Fruit fly (Drosophila melanogaster) Kc167 (cell line): ENCODE data around the gene CG10598.

ENCODE experiments used
- Sin3A ChIP-seq: fragments of >200 bp; optimal IDR thresholded peaks from 2 replicates; lab custom pipeline; 2018; ENCODE audit warnings: missing external identifiers
- h ChIP-seq: fragments of >200 bp; optimal IDR thresholded peaks from 3 replicates; lab custom pipeline; 2018; ENCODE audit warnings: missing external identifiers
- insv ChIP-seq: fragments of >200 bp; optimal IDR thresholded peaks from 3 replicates; lab custom pipeline; 2018; ENCODE audit warnings: missing external identifiers
- psq ChIP-seq: fragments of >200 bp; optimal IDR thresholded peaks from 2 replicates; lab custom pipeline; 2017; ENCODE audit warnings: missing external identifiers
- ttk ChIP-seq: sonication (Bioruptor generic); optimal IDR thresholded peaks from 2 replicates; lab custom pipeline; 2017; ENCODE audit warnings: missing external identifiers

DNA sequence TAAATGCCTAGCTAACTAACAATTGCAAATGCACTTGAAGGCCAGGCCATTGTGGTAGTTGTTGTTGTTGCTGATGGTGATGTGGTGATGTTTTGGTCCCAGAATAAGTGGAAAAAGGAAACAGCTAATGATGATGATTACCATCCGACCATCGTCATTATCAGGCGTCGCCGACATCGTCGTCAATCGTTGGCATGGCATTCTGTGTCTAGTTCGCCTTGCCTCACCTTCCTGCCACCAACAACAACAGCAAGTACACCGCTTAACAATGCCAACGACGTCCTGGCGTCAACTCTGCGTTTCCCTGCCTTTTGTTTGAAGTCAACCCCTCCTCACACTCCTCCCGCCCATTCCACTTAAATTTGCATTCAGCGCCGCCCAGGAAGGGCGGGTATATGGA lies 49.1 kb downstream of the CG10598 start:
- no peak for TF ChIP-seq insv (lab: Kevin White, UChicago)
- TF ChIP-seq psq: no peak
- no peak for TF ChIP-seq h (lab: Kevin White, UChicago)
- no peak for TF ChIP-seq Sin3A (lab: Kevin White, UChicago)
- no peak for TF ChIP-seq ttk
